Worm (Caenorhabditis elegans) whole organism, L4 larva: Measurements from ENCODE around the gene zfp-1.

ENCODE experiments used
- ceh-62 ChIP-seq: sonication (generic microtip); optimal IDR thresholded peaks from 2 replicates; lab custom pipeline; 2017; ENCODE audit warnings: missing biosample characterization, missing genetic modification characterization
- daf-12 ChIP-seq: fragments of 150-350 bp; optimal IDR thresholded peaks from 2 replicates; lab custom pipeline; 2014; ENCODE audit warnings: missing biosample characterization, missing genetic modification reagents, missing genetic modification characterization
- egl-27 ChIP-seq: sonication (generic microtip); optimal IDR thresholded peaks from 3 replicates; lab custom pipeline; 2017; ENCODE audit warnings: missing biosample characterization, missing genetic modification reagents, missing genetic modification characterization
- fkh-10 ChIP-seq: fragments of 150-350 bp; optimal IDR thresholded peaks from 2 replicates; lab custom pipeline; 2014; ENCODE audit warnings: missing biosample characterization, missing genetic modification reagents, missing genetic modification characterization
- hif-1 ChIP-seq, 2 experiments: sonication (generic microtip); optimal IDR thresholded peaks; 2 replicates each; lab custom pipeline; 2016 to 2017; ENCODE audit warnings: missing compliant biosample characterization in 2 of 2, missing genetic modification characterization in 2 of 2, missing genetic modification reagents in 2 of 2, missing genotype in 2 of 2, mild to moderate bottlenecking in 1 of 2
- mxl-2 ChIP-seq: fragments of 200-800 bp; sonication (Bioruptor generic); conservative IDR thresholded peaks from 2 replicates; pipeline ENCODE4 v1.3.6; 2022; ENCODE audit warnings: missing genetic modification reagents, missing genetic modification characterization, missing compliant biosample characterization
- pha-4 ChIP-seq, 2 experiments: fragments of 150-350 bp in 1 of 2; fragments of 200-800 bp in 1 of 2; sonication (Bioruptor generic) in 1 of 2; IDR thresholded peaks in 1 of 2; optimal IDR thresholded peaks in 1 of 2; 2 replicates each; pipeline versions ENCODE4 v1.3.6 to Lab custom; 2014 to 2022; ENCODE audit warnings: missing genetic modification characterization in 2 of 2, missing genetic modification reagents in 2 of 2, missing biosample characterization in 1 of 2, missing compliant biosample characterization in 1 of 2
- skn-1 ChIP-seq: fragments of 150-350 bp; optimal IDR thresholded peaks from 2 replicates; lab custom pipeline; 2014; ENCODE audit warnings: missing biosample characterization, missing genetic modification characterization
- zip-11 ChIP-seq: fragments of 200-800 bp; sonication (Bioruptor generic); IDR thresholded peaks from 2 replicates; pipeline ENCODE4 v1.3.6; 2022; ENCODE audit warnings: missing genetic modification characterization, missing compliant biosample characterization

ce11 chrIII:8748620-8749019 is 42.7 kb upstream of the zfp-1 start:
- TF ChIP-seq daf-12 (tag; lab: Kevin White, UChicago) (no peak), hif-1 (tag; optimal IDR thresholded peaks at IDR 0.05; lab: Kevin White, UChicago) (no peak), egl-27 (tag; lab: Kevin White, UChicago) (no peak), fkh-10 (GFP tag; lab: Kevin White, UChicago) (no peak), zip-11 (GFP tag; lab: Robert Waterston, UW) (no peak), ceh-62 (tag; lab: Kevin White, UChicago) (no peak), pha-4 (GFP tag; IDR thresholded peaks at IDR 0.05; lab: Robert Waterston, UW) (no peak), pha-4 (tag; optimal IDR thresholded peaks at IDR 0.05; lab: Kevin White, UChicago) (no peak), mxl-2 (GFP tag; lab: Robert Waterston, UW) (no peak), skn-1 (tag; lab: Kevin White, UChicago) (no peak)
